Worm (Caenorhabditis elegans) whole organism, L1 larva: ENCODE measurements around the gene slc-17.9.

Experiments
- ceh-82 ChIP-seq, 3 experiments: fragments of 150-350 bp in 1 of 3; sonication (generic microtip) in 2 of 3; optimal IDR thresholded peaks; 2 replicates each; lab custom pipeline; 2014 to 2017; ENCODE audit warnings: missing biosample characterization in 3 of 3, missing genetic modification characterization in 3 of 3
- lin-15B ChIP-seq: fragments of 150-350 bp; sonication (generic microtip); optimal IDR thresholded peaks from 3 replicates; lab custom pipeline; 2014; ENCODE audit warnings: missing biosample characterization, missing genetic modification characterization

DNA sequence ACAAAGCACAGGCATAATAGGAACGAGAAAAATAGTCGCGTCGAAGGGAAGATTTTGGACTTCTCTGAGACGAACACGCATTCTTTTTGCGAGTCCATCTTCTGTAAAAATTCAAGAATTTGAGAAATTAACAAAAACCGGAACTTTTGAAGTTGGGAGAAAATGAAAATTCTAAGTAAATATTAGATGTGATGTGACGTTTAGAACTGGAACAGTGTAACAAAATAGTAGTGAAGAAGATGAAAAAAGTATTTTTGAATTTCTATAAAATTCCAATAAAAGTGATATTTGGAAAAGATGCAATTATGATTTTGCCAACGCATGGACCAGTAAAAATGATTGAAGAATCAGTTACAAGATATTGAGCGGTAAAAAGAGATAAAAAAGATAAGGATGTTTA, at the start of gene slc-17.9:
- TF ChIP-seq lin-15B (tag; lab: Kevin White, UChicago) = no peak
- no peak for TF ChIP-seq ceh-82 (tag; optimal IDR thresholded peaks at IDR 0.05; lab: Kevin White, UChicago)
